Fruit fly (Drosophila melanogaster) whole organism, embryonic: Measurements from ENCODE around the gene RNF220.
A peak's percentile ranks its signal among the peaks of the same experiment; 100 is the strongest.

Source experiments
- BEAF-32 ChIP-seq: fragments of 200-800 bp; sonication (Bioruptor generic); optimal IDR thresholded peaks from 3 replicates; lab custom pipeline; 2017; ENCODE audit warnings: missing biosample characterization, missing genetic modification characterization, mild to moderate bottlenecking, moderate library complexity, missing genetic modification reagents
- CG10543 ChIP-seq: fragments of 200-800 bp; sonication (Bioruptor generic); optimal IDR thresholded peaks from 3 replicates; lab custom pipeline; 2017; ENCODE audit warnings: missing biosample characterization, mild to moderate bottlenecking, missing genetic modification characterization, moderate library complexity
- CG12942 ChIP-seq: fragments of 200-800 bp; sonication (Bioruptor generic); optimal IDR thresholded peaks from 3 replicates; lab custom pipeline; 2016; ENCODE audit warnings: missing biosample characterization, missing genetic modification characterization
- CG13424 ChIP-seq: fragments of 200-800 bp; sonication (Bioruptor generic); optimal IDR thresholded peaks from 2 replicates; lab custom pipeline; 2019; ENCODE audit warnings: missing biosample characterization, mild to moderate bottlenecking, missing genetic modification characterization, moderate library complexity
- CG14050 ChIP-seq: fragments of 200-800 bp; sonication (Bioruptor generic); IDR thresholded peaks from 3 replicates; pipeline ENCODE4 v1.3.6; 2022; ENCODE audit warnings: missing biosample characterization, missing genetic modification characterization
- CG1529 ChIP-seq: fragments of 200-800 bp; sonication (Bioruptor generic); optimal IDR thresholded peaks from 3 replicates; lab custom pipeline; 2018; ENCODE audit warnings: missing biosample characterization, missing genetic modification characterization
- CG15696 ChIP-seq: fragments of 200-800 bp; sonication (Bioruptor generic); optimal IDR thresholded peaks from 2 replicates; lab custom pipeline; 2019; ENCODE audit warnings: missing biosample characterization, mild to moderate bottlenecking, missing genetic modification characterization, moderate library complexity
- CG1832 ChIP-seq: fragments of 200-800 bp; sonication (Bioruptor generic); optimal IDR thresholded peaks from 2 replicates; lab custom pipeline; 2017; ENCODE audit warnings: missing biosample characterization, mild to moderate bottlenecking, missing genetic modification characterization, inconsistent platforms
- CG18619 ChIP-seq: fragments of 200-800 bp; sonication (Bioruptor generic); optimal IDR thresholded peaks from 3 replicates; lab custom pipeline; 2017; ENCODE audit warnings: missing biosample characterization, mild to moderate bottlenecking, missing genetic modification characterization
- CG2199 ChIP-seq: fragments of 200-800 bp; sonication (Bioruptor generic); IDR thresholded peaks from 3 replicates; pipeline ENCODE4 v1.3.6; 2022; ENCODE audit warnings: missing biosample characterization, missing genetic modification characterization
- CG31441 ChIP-seq: fragments of 200-800 bp; sonication (Bioruptor generic); IDR thresholded peaks from 2 replicates; pipeline ENCODE4 v1.3.6; 2022; ENCODE audit warnings: missing biosample characterization, missing genetic modification characterization
- CG4360 ChIP-seq: fragments of 200-800 bp; sonication (Bioruptor generic); IDR thresholded peaks from 2 replicates; pipeline ENCODE4 v1.3.6; 2022; ENCODE audit warnings: missing biosample characterization, missing genetic modification characterization
- CG5180 ChIP-seq: fragments of 200-800 bp; sonication (Bioruptor generic); optimal IDR thresholded peaks from 3 replicates; lab custom pipeline; 2017; ENCODE audit warnings: missing biosample characterization, missing genetic modification characterization, mild to moderate bottlenecking, moderate library complexity, missing genetic modification reagents
- CG8924 ChIP-seq: fragments of 200-800 bp; optimal IDR thresholded peaks from 3 replicates; lab custom pipeline; 2019; ENCODE audit warnings: missing biosample characterization, mild to moderate bottlenecking, missing genetic modification characterization, moderate library complexity
- CHES-1-like ChIP-seq: fragments of 200-800 bp; sonication (Bioruptor generic); optimal IDR thresholded peaks from 2 replicates; lab custom pipeline; 2016; ENCODE audit warnings: missing biosample characterization, missing genetic modification characterization
- D19A ChIP-seq: fragments of 200-800 bp; optimal IDR thresholded peaks from 3 replicates; lab custom pipeline; 2019; ENCODE audit warnings: missing biosample characterization, mild to moderate bottlenecking, missing genetic modification characterization, moderate library complexity
- Dp ChIP-seq: fragments of 200-800 bp; sonication (Bioruptor generic); optimal IDR thresholded peaks from 2 replicates; lab custom pipeline; 2018; ENCODE audit warnings: missing biosample characterization, mild to moderate bottlenecking, missing genetic modification characterization, moderate library complexity
- Ets65A ChIP-seq: fragments of 200-800 bp; sonication (Bioruptor generic); peaks from one replicate; lab custom pipeline; 2016; ENCODE audit warnings: missing biosample characterization, missing genetic modification characterization
- Ets97D ChIP-seq: fragments of 200-800 bp; sonication (Bioruptor generic); optimal IDR thresholded peaks from 3 replicates; lab custom pipeline; 2016; ENCODE audit warnings: missing biosample characterization, missing genetic modification characterization
- GATAe ChIP-seq: fragments of 200-800 bp; sonication (Bioruptor generic); conservative IDR thresholded peaks from 2 replicates; pipeline ENCODE4 v1.3.6; 2022; ENCODE audit warnings: missing biosample characterization, missing genetic modification characterization
- Hey ChIP-seq: fragments of 200-800 bp; sonication (Bioruptor generic); optimal IDR thresholded peaks from 3 replicates; lab custom pipeline; 2018; ENCODE audit warnings: missing biosample characterization, mild to moderate bottlenecking, missing genetic modification characterization
- Hmr ChIP-seq: fragments of 200-800 bp; sonication (Bioruptor generic); optimal IDR thresholded peaks from 3 replicates; lab custom pipeline; 2017; ENCODE audit warnings: mild to moderate bottlenecking, missing biosample characterization, missing genetic modification reagents, missing genetic modification characterization
- Hr78 ChIP-seq, 2 experiments: fragments of 200-800 bp in 1 of 2; fragments of >200 bp in 1 of 2; sonication (Bioruptor generic) in 1 of 2; optimal IDR thresholded peaks; 2 replicates each; lab custom pipeline; 2017 to 2019; ENCODE audit warnings: missing biosample characterization in 2 of 2, missing genetic modification characterization in 2 of 2, mild to moderate bottlenecking in 1 of 2, moderate library complexity in 1 of 2
- Lhr ChIP-seq: fragments of 200-800 bp; sonication (Bioruptor generic); optimal IDR thresholded peaks from 3 replicates; lab custom pipeline; 2017; ENCODE audit warnings: mild to moderate bottlenecking, missing biosample characterization, missing genetic modification reagents, missing genetic modification characterization
- Med ChIP-seq: fragments of 200-800 bp; sonication (Bioruptor generic); peaks from one replicate; lab custom pipeline; 2016; ENCODE audit warnings: missing biosample characterization, missing genetic modification characterization, mild to moderate bottlenecking, inconsistent platforms, moderate library complexity
- Rx ChIP-seq: fragments of 200-800 bp; sonication (Bioruptor generic); IDR thresholded peaks from 2 replicates; pipeline ENCODE4 v1.3.6; 2022; ENCODE audit warnings: missing biosample characterization, missing genetic modification characterization
- Stat92E ChIP-seq, 3 experiments: fragments of >200 bp in 2 of 3; fragments of 200-800 bp in 1 of 3; sonication (Bioruptor generic) in 1 of 3; optimal IDR thresholded peaks; 2 replicates each; lab custom pipeline; 2017 to 2019; ENCODE audit warnings: missing biosample characterization in 3 of 3, missing genetic modification characterization in 3 of 3, mild to moderate bottlenecking in 1 of 3, moderate library complexity in 1 of 3
- Usf ChIP-seq: fragments of 200-800 bp; sonication (Bioruptor generic); optimal IDR thresholded peaks from 2 replicates; lab custom pipeline; 2017; ENCODE audit warnings: missing genotype, missing biosample characterization, missing genetic modification characterization
- abd-A ChIP-seq: fragments of 200-800 bp; sonication (Bioruptor generic); optimal IDR thresholded peaks from 3 replicates; lab custom pipeline; 2019; ENCODE audit warnings: missing biosample characterization, mild to moderate bottlenecking, missing genetic modification characterization, moderate library complexity
- bsh ChIP-seq, 2 experiments: fragments of 200-800 bp; sonication (Bioruptor generic); optimal IDR thresholded peaks; 2 replicates each; lab custom pipeline; 2017 to 2018; ENCODE audit warnings: mild to moderate bottlenecking in 2 of 2, missing biosample characterization in 2 of 2, missing genetic modification characterization in 2 of 2, moderate library complexity in 1 of 2
- chm ChIP-seq: fragments of 200-800 bp; sonication (Bioruptor generic); IDR thresholded peaks from 2 replicates; pipeline ENCODE4 v1.3.6; 2022; ENCODE audit warnings: missing biosample characterization, missing genetic modification characterization
- ewg ChIP-seq: fragments of 200-800 bp; sonication (Bioruptor generic); optimal IDR thresholded peaks from 3 replicates; lab custom pipeline; 2017; ENCODE audit warnings: mild to moderate bottlenecking, missing biosample characterization, missing genetic modification reagents, missing genetic modification characterization
- fd64A ChIP-seq: fragments of 200-800 bp; sonication (Bioruptor generic); optimal IDR thresholded peaks from 3 replicates; lab custom pipeline; 2018; ENCODE audit warnings: missing biosample characterization, mild to moderate bottlenecking, missing genetic modification characterization
- fd96Cb ChIP-seq: fragments of 200-800 bp; sonication (Bioruptor generic); optimal IDR thresholded peaks from 2 replicates; lab custom pipeline; 2018; ENCODE audit warnings: missing biosample characterization, mild to moderate bottlenecking, missing genetic modification characterization, moderate library complexity
- gsb-n ChIP-seq: fragments of 200-800 bp; sonication (Bioruptor generic); optimal IDR thresholded peaks from 3 replicates; lab custom pipeline; 2018; ENCODE audit warnings: missing biosample characterization, mild to moderate bottlenecking, missing genetic modification characterization
- kni ChIP-seq: fragments of 200-800 bp; sonication (Bioruptor generic); optimal IDR thresholded peaks from 3 replicates; lab custom pipeline; 2017; ENCODE audit warnings: mild to moderate bottlenecking, missing biosample characterization, missing genetic modification reagents, missing genetic modification characterization
- nerfin-1 ChIP-seq: fragments of 200-800 bp; sonication (Bioruptor generic); optimal IDR thresholded peaks from 3 replicates; lab custom pipeline; 2019; ENCODE audit warnings: missing biosample characterization, mild to moderate bottlenecking, missing genetic modification characterization, moderate library complexity
- oc ChIP-seq: fragments of 200-800 bp; sonication (Bioruptor generic); optimal IDR thresholded peaks from 2 replicates; lab custom pipeline; 2018; ENCODE audit warnings: missing biosample characterization, mild to moderate bottlenecking, missing genetic modification characterization, moderate library complexity
- otp ChIP-seq: fragments of 200-800 bp; sonication (Bioruptor generic); IDR thresholded peaks from 3 replicates; pipeline ENCODE4, ENCODE4 v1.3.6; 2022; ENCODE audit warnings: missing biosample characterization, missing genetic modification characterization
- pros ChIP-seq: fragments of 200-800 bp; sonication (Bioruptor generic); optimal IDR thresholded peaks from 3 replicates; lab custom pipeline; 2019; ENCODE audit warnings: missing biosample characterization, mild to moderate bottlenecking, missing genetic modification characterization, moderate library complexity
- row ChIP-seq: fragments of 200-800 bp; sonication (Bioruptor generic); IDR thresholded peaks from 3 replicates; pipeline ENCODE4 v1.3.6; 2022; ENCODE audit warnings: missing biosample characterization, missing genetic modification characterization
- sens ChIP-seq: fragments of 200-800 bp; sonication (Bioruptor generic); peaks from one replicate; lab custom pipeline; 2016; ENCODE audit warnings: missing biosample characterization, missing genetic modification characterization
- sisA ChIP-seq: fragments of 200-800 bp; sonication (Bioruptor generic); IDR thresholded peaks from 2 replicates; pipeline ENCODE4 v1.3.6; 2022; ENCODE audit warnings: missing biosample characterization, missing genetic modification characterization
- sqz ChIP-seq: fragments of 200-800 bp; sonication (Bioruptor generic); optimal IDR thresholded peaks from 3 replicates; lab custom pipeline; 2018; ENCODE audit warnings: missing biosample characterization, mild to moderate bottlenecking, missing genetic modification characterization
- tap ChIP-seq: fragments of 200-800 bp; optimal IDR thresholded peaks from 3 replicates; lab custom pipeline; 2019; ENCODE audit warnings: missing biosample characterization, mild to moderate bottlenecking, missing genetic modification characterization, moderate library complexity
- trem ChIP-seq: fragments of 200-800 bp; optimal IDR thresholded peaks from 3 replicates; lab custom pipeline; 2019; ENCODE audit warnings: missing biosample characterization, mild to moderate bottlenecking, missing genetic modification characterization, moderate library complexity
- vvl ChIP-seq: fragments of 200-800 bp; sonication (Bioruptor generic); IDR thresholded peaks from 2 replicates; pipeline ENCODE4 v1.3.6; 2022; ENCODE audit warnings: missing biosample characterization, missing genetic modification characterization
- zf30C ChIP-seq: fragments of 200-800 bp; sonication (Bioruptor generic); optimal IDR thresholded peaks from 3 replicates; lab custom pipeline; 2018; ENCODE audit warnings: missing biosample characterization, mild to moderate bottlenecking, missing genetic modification characterization

The RNF220 gene

dm6 chr3R:22719607-22719949, 6.6 kb downstream of the RNF220 start (continued):
- TF ChIP-seq Dp (GFP tag; lab: Kevin White, UChicago) = no peak
- TF ChIP-seq CG31441 = peak; percentile 44; the same call in 1 of the 2 replicates
- TF ChIP-seq trem (tag; lab: Kevin White, UChicago) = peak; percentile 37
- TF ChIP-seq sisA = peak; percentile 44; the same call in 1 of the 2 replicates
- TF ChIP-seq CG5180 (GFP tag; lab: Kevin White, UChicago) = peak; percentile 14
- no peak for TF ChIP-seq CHES-1-like
- peak; percentile 33 for TF ChIP-seq CG13424 (tag; lab: Kevin White, UChicago)
- TF ChIP-seq CG14050 (GFP tag; lab: Robert Waterston, UW) = no peak
- TF ChIP-seq BEAF-32 = no peak
- TF ChIP-seq zf30C (GFP tag; lab: Kevin White, UChicago) = peak; percentile 72
- peak; percentile 46 for TF ChIP-seq CG15696 (tag; lab: Kevin White, UChicago)
- no peak for TF ChIP-seq ewg (GFP tag; lab: Kevin White, UChicago)
- peak in 1 of 2 experiments; percentile 48 for TF ChIP-seq bsh (GFP tag; optimal IDR thresholded peaks at IDR 0.05; lab: Kevin White, UChicago)
- 0 out of 2 replicates have a peak, but pooled peaks have one; percentile 23 for TF ChIP-seq vvl (GFP tag; lab: Robert Waterston, UW)
- no peak for TF ChIP-seq CG1832 (GFP tag; lab: Kevin White, UChicago)

- TF ChIP-seq Usf (GFP tag; lab: Kevin White, UChicago) = no peak
- TF ChIP-seq abd-A (tag; lab: Kevin White, UChicago) = peak; percentile 59
- TF ChIP-seq tap (tag; lab: Kevin White, UChicago) = peak; percentile 13
- peak; percentile 98 for TF ChIP-seq nerfin-1 (tag; lab: Kevin White, UChicago)
- TF ChIP-seq fd64A = no peak
- no peak for TF ChIP-seq chm
- TF ChIP-seq otp (GFP tag; lab: Robert Waterston, UW) = no peak
- TF ChIP-seq kni (GFP tag; lab: Kevin White, UChicago) = peak; percentile 18
- no peak for TF ChIP-seq CG1529 (GFP tag; lab: Kevin White, UChicago)
- TF ChIP-seq CG4360 (GFP tag; lab: Robert Waterston, UW) = no peak
- peak; percentile 41 for TF ChIP-seq row (GFP tag; lab: Robert Waterston, UW)
- no peak for TF ChIP-seq bsh (GFP tag; optimal IDR thresholded peaks at IDR 0.05; lab: Kevin White, UChicago)
- TF ChIP-seq Stat92E (GFP tag; optimal IDR thresholded peaks at IDR 0.05; lab: Kevin White, UChicago) = no peak
- TF ChIP-seq trem (tag; lab: Kevin White, UChicago) = no peak
- peak; percentile 77 for TF ChIP-seq Hey (tag; lab: Kevin White, UChicago)
- TF ChIP-seq CG12942 = no peak
- TF ChIP-seq oc (tag; lab: Kevin White, UChicago) = peak; percentile 42
- TF ChIP-seq Med (GFP tag; lab: Kevin White, UChicago) = peak; percentile 49
- TF ChIP-seq Lhr (GFP tag; lab: Kevin White, UChicago) = no peak
- TF ChIP-seq CG18619 (GFP tag; lab: Kevin White, UChicago) = no peak
- no peak for TF ChIP-seq Hmr (GFP tag; lab: Kevin White, UChicago)
- peak; percentile 35 for TF ChIP-seq Ets65A (GFP tag; lab: Kevin White, UChicago)
- no peak for TF ChIP-seq Hr78 (GFP tag; optimal IDR thresholded peaks at IDR 0.05; lab: Kevin White, UChicago)
- TF ChIP-seq fd96Cb (tag; lab: Kevin White, UChicago) = no peak
- peak; percentile 99 for TF ChIP-seq pros (GFP tag; lab: Kevin White, UChicago)
- TF ChIP-seq gsb-n (tag; lab: Kevin White, UChicago) = peak; percentile 79
- no peak for TF ChIP-seq GATAe (GFP tag; lab: Robert Waterston, UW)
- TF ChIP-seq Ets97D (GFP tag; lab: Kevin White, UChicago) = no peak
- peak; percentile 94 for TF ChIP-seq D19A
- no peak for TF ChIP-seq CG8924
- peak; percentile 42 for TF ChIP-seq sens (GFP tag; lab: Kevin White, UChicago)
- TF ChIP-seq CG2199 (GFP tag; lab: Robert Waterston, UW) = 0 out of 3 replicates have a peak, but pooled peaks have one; percentile 39
- TF ChIP-seq sqz (GFP tag; lab: Kevin White, UChicago) = no peak
- TF ChIP-seq CG10543 (GFP tag; lab: Kevin White, UChicago) = no peak
- no peak for TF ChIP-seq Rx
Observed at dm6 chr3R:22718937-22719606, 7.1 kb downstream of the RNF220 start.
